Worm (Caenorhabditis elegans) whole organism, L4 larva: Measurements from ENCODE around the gene C06H2.2.
"Not testable (repeated sequence)": the region's sequence is repeated elsewhere in the genome, so short reads cannot be mapped to it uniquely, and the experiment has no call there.

Experiments
- ama-1 ChIP-seq: fragments of 150-350 bp; optimal IDR thresholded peaks from 2 replicates; lab custom pipeline; 2014; ENCODE audit warnings: inconsistent platforms, mixed read lengths
- rbr-2 ChIP-seq: sonication (generic microtip); optimal IDR thresholded peaks from 2 replicates; lab custom pipeline; 2016; ENCODE audit warnings: missing genotype, missing genetic modification characterization, missing compliant biosample characterization

ce11 chrV:11175336-11175938, 50.4 kb downstream of the C06H2.2 start:
- not testable (repeated sequence) for TF ChIP-seq ama-1 (lab: Kevin White, UChicago); rbr-2
